Worm (Caenorhabditis elegans) whole organism, late embryonic: ENCODE results near the gene mlc-1.

Experiments
- C08G9.2 ChIP-seq: sonication (generic microtip); optimal IDR thresholded peaks from 2 replicates; lab custom pipeline; 2016; ENCODE audit warnings: mild to moderate bottlenecking, missing genetic modification characterization, moderate library complexity, missing compliant biosample characterization
- C38D4.7 ChIP-seq: fragments of 200-800 bp; sonication (Bioruptor generic); optimal IDR thresholded peaks from 2 replicates; lab custom pipeline; 2018; ENCODE audit warnings: mild to moderate bottlenecking, missing genetic modification characterization, moderate library complexity, missing compliant biosample characterization
- F13H6.1 ChIP-seq: sonication (generic microtip); optimal IDR thresholded peaks from 2 replicates; lab custom pipeline; 2016; ENCODE audit warnings: missing genetic modification characterization, missing compliant biosample characterization
- K09A11.1 ChIP-seq: sonication (generic microtip); optimal IDR thresholded peaks from 2 replicates; lab custom pipeline; 2017; ENCODE audit warnings: antibody characterized with exemption, mild to moderate bottlenecking, missing genetic modification characterization, missing compliant biosample characterization; ENCODE audit not compliant: insufficient read depth
- ama-1 ChIP-seq: fragments of 150-350 bp; optimal IDR thresholded peaks from 2 replicates; lab custom pipeline; 2014
- ceh-14 ChIP-seq: sonication (generic microtip); optimal IDR thresholded peaks from 2 replicates; lab custom pipeline; 2016; ENCODE audit warnings: missing genotype, missing genetic modification characterization, missing compliant biosample characterization
- ceh-18 ChIP-seq: sonication (generic microtip); optimal IDR thresholded peaks from 2 replicates; lab custom pipeline; 2016; ENCODE audit warnings: missing genetic modification characterization, missing compliant biosample characterization
- ceh-2 ChIP-seq: sonication (generic microtip); optimal IDR thresholded peaks from 2 replicates; lab custom pipeline; 2016; ENCODE audit warnings: missing genotype, missing genetic modification characterization, missing compliant biosample characterization
- ceh-22 ChIP-seq: sonication (generic microtip); optimal IDR thresholded peaks from 2 replicates; lab custom pipeline; 2017; ENCODE audit warnings: missing biosample characterization, missing genetic modification characterization
- ceh-30 ChIP-seq: fragments of 150-350 bp; optimal IDR thresholded peaks from 2 replicates; lab custom pipeline; 2014; ENCODE audit warnings: missing biosample characterization, missing genetic modification characterization
- ceh-31 ChIP-seq: sonication (generic microtip); optimal IDR thresholded peaks from 2 replicates; lab custom pipeline; 2016; ENCODE audit warnings: missing genetic modification characterization, missing compliant biosample characterization
- ceh-48 ChIP-seq: sonication (generic microtip); optimal IDR thresholded peaks from 2 replicates; lab custom pipeline; 2016; ENCODE audit warnings: missing genetic modification characterization, inconsistent platforms, missing compliant biosample characterization
- ceh-6 ChIP-seq: fragments of 200-800 bp; sonication (Bioruptor generic); optimal IDR thresholded peaks from 2 replicates; lab custom pipeline; 2018; ENCODE audit warnings: mild to moderate bottlenecking, missing genetic modification characterization, missing compliant biosample characterization
- ceh-9 ChIP-seq: sonication (generic microtip); optimal IDR thresholded peaks from 2 replicates; lab custom pipeline; 2016; ENCODE audit warnings: mild to moderate bottlenecking, missing genetic modification characterization, inconsistent platforms, missing compliant biosample characterization
- dve-1 ChIP-seq: sonication (generic microtip); optimal IDR thresholded peaks from 2 replicates; lab custom pipeline; 2017; ENCODE audit warnings: antibody characterized with exemption, mild to moderate bottlenecking, missing genetic modification characterization, missing compliant biosample characterization
- elt-2 ChIP-seq: sonication (generic microtip); optimal IDR thresholded peaks from 2 replicates; lab custom pipeline; 2016; ENCODE audit warnings: missing genetic modification reagents, missing genetic modification characterization, missing compliant biosample characterization
- ets-4 ChIP-seq: sonication (generic microtip); optimal IDR thresholded peaks from 2 replicates; lab custom pipeline; 2016; ENCODE audit warnings: missing genetic modification characterization, missing compliant biosample characterization
- fax-1 ChIP-seq: sonication (generic microtip); optimal IDR thresholded peaks from 2 replicates; lab custom pipeline; 2016; ENCODE audit warnings: missing genotype, missing genetic modification characterization, missing compliant biosample characterization
- fkh-6 ChIP-seq: sonication (generic microtip); optimal IDR thresholded peaks from 2 replicates; lab custom pipeline; 2016; ENCODE audit warnings: missing genetic modification characterization, missing compliant biosample characterization
- gmeb-2 ChIP-seq: sonication (generic microtip); optimal IDR thresholded peaks from 2 replicates; lab custom pipeline; 2016; ENCODE audit warnings: missing genetic modification characterization, inconsistent platforms, missing compliant biosample characterization
- hlh-15 ChIP-seq: sonication (generic microtip); optimal IDR thresholded peaks from 2 replicates; lab custom pipeline; 2016; ENCODE audit warnings: missing genetic modification characterization, missing compliant biosample characterization
- hlh-30 ChIP-seq: sonication (generic microtip); optimal IDR thresholded peaks from 2 replicates; lab custom pipeline; 2017; ENCODE audit warnings: antibody characterized with exemption, missing genetic modification characterization, missing compliant biosample characterization; ENCODE audit not compliant: insufficient read depth
- hlh-6 ChIP-seq: sonication (generic microtip); optimal IDR thresholded peaks from 2 replicates; lab custom pipeline; 2016; ENCODE audit warnings: missing genotype, missing genetic modification characterization, missing compliant biosample characterization
- hlh-8 ChIP-seq: sonication (generic microtip); optimal IDR thresholded peaks from 2 replicates; lab custom pipeline; 2016; ENCODE audit warnings: missing genotype, missing genetic modification characterization, missing compliant biosample characterization
- lim-6 ChIP-seq: sonication (generic microtip); optimal IDR thresholded peaks from 2 replicates; lab custom pipeline; 2016; ENCODE audit warnings: missing genetic modification characterization, missing compliant biosample characterization
- lin-11 ChIP-seq: fragments of 200-800 bp; sonication (Bioruptor generic); optimal IDR thresholded peaks from 2 replicates; lab custom pipeline; 2018; ENCODE audit warnings: mild to moderate bottlenecking, missing genetic modification characterization, missing compliant biosample characterization
- madf-2 ChIP-seq: sonication (generic microtip); optimal IDR thresholded peaks from 2 replicates; lab custom pipeline; 2017; ENCODE audit warnings: missing genetic modification characterization, missing compliant biosample characterization
- nhr-11 ChIP-seq: fragments of 150-350 bp; optimal IDR thresholded peaks from 2 replicates; lab custom pipeline; 2014; ENCODE audit warnings: missing biosample characterization, missing genetic modification characterization
- nhr-232 ChIP-seq: sonication (generic microtip); optimal IDR thresholded peaks from 2 replicates; lab custom pipeline; 2016; ENCODE audit warnings: missing genetic modification characterization, missing compliant biosample characterization
- npax-4 ChIP-seq: sonication (generic microtip); optimal IDR thresholded peaks from 2 replicates; lab custom pipeline; 2016; ENCODE audit warnings: missing genetic modification characterization, missing compliant biosample characterization
- odd-2 ChIP-seq: sonication (generic microtip); optimal IDR thresholded peaks from 2 replicates; lab custom pipeline; 2017; ENCODE audit warnings: antibody characterized with exemption, mild to moderate bottlenecking, missing genetic modification characterization, missing compliant biosample characterization
- pag-3 ChIP-seq: sonication (generic microtip); optimal IDR thresholded peaks from 2 replicates; lab custom pipeline; 2016; ENCODE audit warnings: missing compliant biosample characterization, missing genetic modification characterization, borderline replicate concordance
- pha-2 ChIP-seq: sonication (generic microtip); optimal IDR thresholded peaks from 2 replicates; lab custom pipeline; 2017; ENCODE audit warnings: mild to moderate bottlenecking, missing genetic modification characterization, missing compliant biosample characterization
- pha-4 ChIP-seq: fragments of 150-350 bp; optimal IDR thresholded peaks from 2 replicates; lab custom pipeline; 2018; ENCODE audit warnings: missing biosample characterization, missing genetic modification reagents, missing genetic modification characterization
- pqm-1 ChIP-seq: sonication (generic microtip); optimal IDR thresholded peaks from 2 replicates; lab custom pipeline; 2016; ENCODE audit warnings: missing genetic modification characterization, missing compliant biosample characterization
- ref-2 ChIP-seq: sonication (generic microtip); optimal IDR thresholded peaks from 2 replicates; lab custom pipeline; 2016; ENCODE audit warnings: missing genetic modification characterization, missing compliant biosample characterization
- rnt-1 ChIP-seq: sonication (generic microtip); optimal IDR thresholded peaks from 2 replicates; lab custom pipeline; 2016; ENCODE audit warnings: missing genetic modification characterization, missing compliant biosample characterization
- sox-2 ChIP-seq: fragments of 200-800 bp; sonication (Bioruptor generic); IDR thresholded peaks from 2 replicates; pipeline ENCODE4 v1.3.6; 2022; ENCODE audit warnings: missing genetic modification reagents, missing genetic modification characterization, missing compliant biosample characterization
- sox-4 ChIP-seq: sonication (generic microtip); optimal IDR thresholded peaks from 2 replicates; lab custom pipeline; 2017; ENCODE audit warnings: mild to moderate bottlenecking, missing genetic modification characterization, inconsistent platforms, missing compliant biosample characterization
- syd-9 ChIP-seq: sonication (generic microtip); optimal IDR thresholded peaks from 2 replicates; lab custom pipeline; 2016; ENCODE audit warnings: mild to moderate bottlenecking, missing genetic modification characterization, moderate library complexity, missing compliant biosample characterization
- tbx-2 ChIP-seq: sonication (generic microtip); optimal IDR thresholded peaks from 2 replicates; lab custom pipeline; 2016; ENCODE audit warnings: missing genetic modification characterization, missing compliant biosample characterization
- tbx-7 ChIP-seq: sonication (generic microtip); optimal IDR thresholded peaks from 2 replicates; lab custom pipeline; 2016; ENCODE audit warnings: missing genotype, missing genetic modification characterization, missing compliant biosample characterization
- ttx-3 ChIP-seq: sonication (generic microtip); optimal IDR thresholded peaks from 2 replicates; lab custom pipeline; 2016; ENCODE audit warnings: missing genetic modification reagents, missing genetic modification characterization, missing compliant biosample characterization
- unc-42 ChIP-seq: sonication (generic microtip); optimal IDR thresholded peaks from 2 replicates; lab custom pipeline; 2016; ENCODE audit warnings: missing genotype, missing genetic modification characterization, missing compliant biosample characterization
- zip-5 ChIP-seq: sonication (generic microtip); optimal IDR thresholded peaks from 2 replicates; lab custom pipeline; 2016; ENCODE audit warnings: missing genetic modification characterization, missing compliant biosample characterization
- ztf-16 ChIP-seq: sonication (generic microtip); optimal IDR thresholded peaks from 2 replicates; lab custom pipeline; 2017; ENCODE audit warnings: missing genetic modification characterization, missing compliant biosample characterization

Gene mlc-1

ce11 chrX:17475974-17476373 lies 17.0 kb downstream of the mlc-1 start:
- TF ChIP-seq elt-2 (tag; lab: Kevin White, UChicago) (peak; percentile 72), ztf-16 (tag; lab: Kevin White, UChicago) (no peak), pha-2 (tag; lab: Kevin White, UChicago) (no peak)

ce11 chrX:17478677-17479076 lies 19.7 kb downstream of the mlc-1 start:
- TF ChIP-seq pag-3 (tag; lab: Kevin White, UChicago) (no peak), elt-2 (tag; lab: Kevin White, UChicago) (peak; percentile 18), ets-4 (tag; lab: Kevin White, UChicago) (no peak)

ce11 chrX:17479694-17480574 lies 20.9 kb downstream of the mlc-1 start:
- no peak for TF ChIP-seq nhr-11 (tag; lab: Kevin White, UChicago)
- TF ChIP-seq ceh-48 (tag; lab: Kevin White, UChicago): peak; percentile 39
- peak; percentile 64 for TF ChIP-seq unc-42
- no peak for TF ChIP-seq gmeb-2 (tag; lab: Kevin White, UChicago)
- TF ChIP-seq lim-6 (tag; lab: Kevin White, UChicago): no peak
- no peak for TF ChIP-seq ceh-30 (tag; lab: Kevin White, UChicago)
- no peak for TF ChIP-seq elt-2 (tag; lab: Kevin White, UChicago)
- no peak for TF ChIP-seq npax-4
- peak; percentile 23 for TF ChIP-seq pha-2 (tag; lab: Kevin White, UChicago)
- TF ChIP-seq F13H6.1 (tag; lab: Kevin White, UChicago): peak; percentile 79
- peak; percentile 94 for TF ChIP-seq hlh-30 (tag; lab: Kevin White, UChicago)
- no peak for TF ChIP-seq ttx-3
- no peak for TF ChIP-seq ceh-6 (GFP tag; lab: Kevin White, UChicago)
- TF ChIP-seq ceh-18: peak; percentile 97
- no peak for TF ChIP-seq pqm-1
- no peak for TF ChIP-seq ceh-9 (tag; lab: Kevin White, UChicago)
- peak; percentile 53 for TF ChIP-seq fax-1 (tag; lab: Kevin White, UChicago)
- peak; percentile 92 for TF ChIP-seq K09A11.1 (tag; lab: Kevin White, UChicago)
- peak; percentile 48 for TF ChIP-seq ceh-2 (tag; lab: Kevin White, UChicago)
- peak; percentile 32 for TF ChIP-seq ama-1
- TF ChIP-seq ref-2 (tag; lab: Kevin White, UChicago): peak; percentile 79
- TF ChIP-seq pha-4: no peak
- TF ChIP-seq sox-2 (GFP tag; lab: Robert Waterston, UW): peak; percentile 69
- peak; percentile 92 for TF ChIP-seq rnt-1 (tag; lab: Kevin White, UChicago)
- TF ChIP-seq syd-9 (tag; lab: Kevin White, UChicago): peak; percentile 60
- TF ChIP-seq C08G9.2 (tag; lab: Kevin White, UChicago): no peak
- no peak for TF ChIP-seq sox-4 (tag; lab: Kevin White, UChicago)
- TF ChIP-seq hlh-15 (tag; lab: Kevin White, UChicago): no peak
- TF ChIP-seq madf-2: no peak
- TF ChIP-seq pag-3 (tag; lab: Kevin White, UChicago): peak; percentile 41
- TF ChIP-seq tbx-2 (tag; lab: Kevin White, UChicago): peak; percentile 57
- TF ChIP-seq odd-2 (tag; lab: Kevin White, UChicago): no peak
- no peak for TF ChIP-seq tbx-7 (tag; lab: Kevin White, UChicago)
- TF ChIP-seq zip-5 (tag; lab: Kevin White, UChicago): no peak
- no peak for TF ChIP-seq nhr-232 (tag; lab: Kevin White, UChicago)
- peak; percentile 42 for TF ChIP-seq ets-4 (tag; lab: Kevin White, UChicago)
- TF ChIP-seq ceh-14: peak; percentile 85
- TF ChIP-seq ztf-16 (tag; lab: Kevin White, UChicago): no peak
- no peak for TF ChIP-seq hlh-6 (tag; lab: Kevin White, UChicago)
- peak; percentile 38 for TF ChIP-seq hlh-8 (tag; lab: Kevin White, UChicago)
- peak; percentile 46 for TF ChIP-seq dve-1
- TF ChIP-seq fkh-6 (tag; lab: Kevin White, UChicago): no peak
- peak; percentile 76 for TF ChIP-seq ceh-22 (tag; lab: Kevin White, UChicago)
- no peak for TF ChIP-seq C38D4.7 (GFP tag; lab: Kevin White, UChicago)
- no peak for TF ChIP-seq lin-11
- TF ChIP-seq ceh-31: peak; percentile 89
